Worm (Caenorhabditis elegans) whole organism, early embryonic: ENCODE measurements around the gene ZK1073.1.

ENCODE experiments used
- B0310.2 ChIP-seq: sonication (generic microtip); optimal IDR thresholded peaks from 2 replicates; lab custom pipeline; 2016; ENCODE audit warnings: mild to moderate bottlenecking, missing genetic modification characterization, missing compliant biosample characterization
- F13C5.2 ChIP-seq: sonication (generic microtip); optimal IDR thresholded peaks from 2 replicates; lab custom pipeline; 2017; ENCODE audit warnings: mild to moderate bottlenecking, missing genetic modification characterization, inconsistent platforms, missing compliant biosample characterization
- aly-1 ChIP-seq: sonication (generic microtip); optimal IDR thresholded peaks from 2 replicates; lab custom pipeline; 2016; ENCODE audit warnings: missing genetic modification characterization, missing compliant biosample characterization
- ama-1 ChIP-seq: fragments of 150-350 bp; optimal IDR thresholded peaks from 2 replicates; lab custom pipeline; 2014
- ceh-13 ChIP-seq: fragments of 200-800 bp; sonication (Bioruptor generic); optimal IDR thresholded peaks from 2 replicates; lab custom pipeline; 2018; ENCODE audit warnings: mild to moderate bottlenecking, missing genetic modification characterization, missing compliant biosample characterization
- flt-1 ChIP-seq: fragments of 200-800 bp; sonication (Bioruptor generic); IDR thresholded peaks from 2 replicates; pipeline ENCODE4 v1.3.6; 2022; ENCODE audit warnings: missing genetic modification characterization, missing compliant biosample characterization
- hmg-4 ChIP-seq: fragments of 200-800 bp; sonication (Bioruptor generic); optimal IDR thresholded peaks from 2 replicates; lab custom pipeline; 2018; ENCODE audit warnings: mild to moderate bottlenecking, missing genetic modification characterization, missing compliant biosample characterization
- hnd-1 ChIP-seq: sonication (generic microtip); optimal IDR thresholded peaks from 2 replicates; lab custom pipeline; 2016; ENCODE audit warnings: missing genetic modification characterization, missing compliant biosample characterization
- pes-1 ChIP-seq: fragments of 200-800 bp; sonication (Bioruptor generic); IDR thresholded peaks from 2 replicates; pipeline ENCODE4 v1.3.6; 2022; ENCODE audit warnings: missing genetic modification reagents, missing genetic modification characterization, missing compliant biosample characterization
- sea-1 ChIP-seq: fragments of 200-800 bp; sonication (Bioruptor generic); conservative IDR thresholded peaks from 2 replicates; pipeline ENCODE4 v1.3.6; 2022; ENCODE audit warnings: missing genetic modification characterization, missing compliant biosample characterization
- tbx-37 ChIP-seq: fragments of 200-800 bp; sonication (Bioruptor generic); conservative IDR thresholded peaks from 2 replicates; pipeline ENCODE4 v1.3.6; 2022; ENCODE audit warnings: missing genetic modification reagents, missing genetic modification characterization, missing compliant biosample characterization
- tra-4 ChIP-seq: sonication (generic microtip); optimal IDR thresholded peaks from 2 replicates; lab custom pipeline; 2017; ENCODE audit warnings: missing genetic modification characterization, missing compliant biosample characterization

ce11 chrX:16076470-16076869 lies 52.2 kb downstream of the ZK1073.1 start, which contains the start of gene C30F2.4:
- TF ChIP-seq tbx-37 (GFP tag; lab: Robert Waterston, UW): no peak
- no peak for TF ChIP-seq hnd-1
- TF ChIP-seq ama-1 (lab: Kevin White, UChicago): no peak
- no peak for TF ChIP-seq ceh-13
- no peak for TF ChIP-seq flt-1 (GFP tag; lab: Robert Waterston, UW)
- no peak for TF ChIP-seq F13C5.2 (tag; lab: Kevin White, UChicago)
- TF ChIP-seq B0310.2 (tag; lab: Kevin White, UChicago): no peak
- TF ChIP-seq aly-1 (tag; lab: Kevin White, UChicago): no peak
- TF ChIP-seq sea-1 (GFP tag; lab: Robert Waterston, UW): no peak
- TF ChIP-seq tra-4 (tag; lab: Kevin White, UChicago): no peak
- TF ChIP-seq pes-1: no peak
- TF ChIP-seq hmg-4: no peak
